Fruit fly (Drosophila melanogaster): Measurements from ENCODE around the gene CG4849.

The CG4849 gene

dm6 chr3R:27947682-27948245 lies 15.5 kb upstream of the CG4849 start, which contains the start of gene mfrn (continued):
- TF ChIP-seq dm (GFP tag; optimal IDR thresholded peaks at IDR 0.05) (peak; percentile 62), E2f2 (GFP tag; IDR thresholded peaks at IDR 0.05) (no peak), al (GFP tag; IDR thresholded peaks at IDR 0.05) (no peak), CG4617 (GFP tag; optimal IDR thresholded peaks at IDR 0.05; ENCODE audit: borderline replicate concordance) (peak; percentile 46), pzg (GFP tag; optimal IDR thresholded peaks at IDR 0.05) (peak; percentile 68), ssp (GFP tag; IDR thresholded peaks at IDR 0.05) (no peak), Doc2 (GFP tag; IDR thresholded peaks at IDR 0.05) (no peak), GATAe (GFP tag; conservative IDR thresholded peaks at IDR 0.05) (no peak), chinmo (GFP tag; IDR thresholded peaks at IDR 0.05; ENCODE audit: partially characterized antibody) (no peak), CG8388 (GFP tag; optimal IDR thresholded peaks at IDR 0.05) (no peak), HmgD (GFP tag; optimal IDR thresholded peaks at IDR 0.05) (no peak), inv (GFP tag; IDR thresholded peaks at IDR 0.05; ENCODE audit: partially characterized antibody) (peak; percentile 19; the same call in 1 of the 2 replicates), sim (GFP tag; IDR thresholded peaks at IDR 0.05) (no peak), Scr (GFP tag; IDR thresholded peaks at IDR 0.05; ENCODE audit: partially characterized antibody) (no peak), CG7987 (GFP tag; optimal IDR thresholded peaks at IDR 0.05) (no peak), CG15479 (GFP tag; optimal IDR thresholded peaks at IDR 0.05) (peak; percentile 36), Deaf1 (tag; optimal IDR thresholded peaks at IDR 0.05) (peak; percentile 49), CG10462 (GFP tag; optimal IDR thresholded peaks at IDR 0.05) (no peak), scrt (GFP tag; optimal IDR thresholded peaks at IDR 0.05) (no peak), Kr (GFP tag; optimal IDR thresholded peaks at IDR 0.05) (no peak), bowl (GFP tag; IDR thresholded peaks at IDR 0.05) (no peak), CG8281 (tag; optimal IDR thresholded peaks at IDR 0.05) (no peak), esg (GFP tag; conservative IDR thresholded peaks at IDR 0.05) (no peak), CHES-1-like (GFP tag; optimal IDR thresholded peaks at IDR 0.05) (no peak), Opbp (GFP tag; IDR thresholded peaks at IDR 0.05; ENCODE audit: partially characterized antibody) (0 out of 3 replicates have a peak, but pooled peaks have one; percentile 24), CG15514 (GFP tag; optimal IDR thresholded peaks at IDR 0.05) (no peak), CG6791 (GFP tag; IDR thresholded peaks at IDR 0.05; ENCODE audit: partially characterized antibody) (no peak), row (GFP tag; IDR thresholded peaks at IDR 0.05) (peak; percentile 5; the same call in 1 of the 3 replicates), CG11504 (tag; optimal IDR thresholded peaks at IDR 0.05) (no peak), MBD-R2 (GFP tag; IDR thresholded peaks at IDR 0.05) (peak; percentile 47), CG3847 (GFP tag; IDR thresholded peaks at IDR 0.05) (no peak), CG34224 (GFP tag; IDR thresholded peaks at IDR 0.05; ENCODE audit: partially characterized antibody) (peak; percentile 29; the same call in 1 of the 3 replicates), CG1024 (GFP tag; IDR thresholded peaks at IDR 0.05) (no peak), ranshi (GFP tag; IDR thresholded peaks at IDR 0.05) (no peak), Doc3 (GFP tag; IDR thresholded peaks at IDR 0.05; ENCODE audit: partially characterized antibody) (no peak), CG12104 (GFP tag; optimal IDR thresholded peaks at IDR 0.05) (no peak), hb (GFP tag; IDR thresholded peaks at IDR 0.05; ENCODE audit: partially characterized antibody) (no peak), CG10321 (GFP tag; IDR thresholded peaks at IDR 0.05) (no peak), Med (GFP tag) (peak; percentile 69), zen (tag; optimal IDR thresholded peaks at IDR 0.05) (no peak), CG9797 (GFP tag; optimal IDR thresholded peaks at IDR 0.05) (peak; percentile 66), HHEX (GFP tag; optimal IDR thresholded peaks at IDR 0.05) (no peak), Dp (GFP tag; optimal IDR thresholded peaks at IDR 0.05) (no peak), CG16815 (GFP tag; optimal IDR thresholded peaks at IDR 0.05) (no peak), Dad (GFP tag; optimal IDR thresholded peaks at IDR 0.05) (no peak), amos (GFP tag; IDR thresholded peaks at IDR 0.05; ENCODE audit: partially characterized antibody) (peak; percentile 26; the same call in 1 of the 2 replicates), dan (GFP tag; IDR thresholded peaks at IDR 0.05) (no peak), YL-1 (GFP tag; optimal IDR thresholded peaks at IDR 0.05) (peak; percentile 57), CG10654 (GFP tag; optimal IDR thresholded peaks at IDR 0.05) (no peak), Lim3 (GFP tag; IDR thresholded peaks at IDR 0.05) (no peak)
